Worm (Caenorhabditis elegans) whole organism, mixed stage, embryonic: ENCODE measurements around the gene nhr-27.

Experiments used
- M03D4.4 ChIP-seq: sonication (generic microtip); optimal IDR thresholded peaks from 2 replicates; lab custom pipeline; 2017; ENCODE audit warnings: mild to moderate bottlenecking, missing genetic modification characterization, missing compliant biosample characterization
- bed-3 ChIP-seq: fragments of 200-800 bp; sonication (Bioruptor generic); optimal IDR thresholded peaks from 3 replicates; lab custom pipeline; 2018; ENCODE audit warnings: mild to moderate bottlenecking, missing genetic modification characterization, moderate library complexity, missing compliant biosample characterization
- blmp-1 ChIP-seq: fragments of 150-350 bp; optimal IDR thresholded peaks from 2 replicates; lab custom pipeline; 2014; ENCODE audit warnings: missing biosample characterization, missing genetic modification characterization
- ceh-39 ChIP-seq: fragments of 150-350 bp; optimal IDR thresholded peaks from 2 replicates; lab custom pipeline; 2014; ENCODE audit warnings: missing biosample characterization, missing genetic modification characterization
- ceh-83 ChIP-seq: fragments of 200-800 bp; sonication (Bioruptor generic); optimal IDR thresholded peaks from 2 replicates; lab custom pipeline; 2018; ENCODE audit warnings: mild to moderate bottlenecking, missing genetic modification characterization, missing compliant biosample characterization
- ces-1 ChIP-seq: fragments of 150-350 bp; optimal IDR thresholded peaks from 2 replicates; lab custom pipeline; 2014; ENCODE audit warnings: missing biosample characterization, missing genetic modification reagents, missing genetic modification characterization
- cnd-1 ChIP-seq: fragments of 200-800 bp; sonication (Bioruptor generic); optimal IDR thresholded peaks from 2 replicates; lab custom pipeline; 2018; ENCODE audit warnings: mild to moderate bottlenecking, missing genetic modification characterization, missing compliant biosample characterization
- drap-1 ChIP-seq: fragments of 200-800 bp; sonication (Bioruptor generic); optimal IDR thresholded peaks from 3 replicates; lab custom pipeline; 2018; ENCODE audit warnings: mild to moderate bottlenecking, missing genetic modification characterization, missing compliant biosample characterization
- elt-1 ChIP-seq: sonication (generic microtip); optimal IDR thresholded peaks from 2 replicates; lab custom pipeline; 2017; ENCODE audit warnings: missing genetic modification characterization, mild to moderate bottlenecking, missing compliant biosample characterization, antibody characterized with exemption, moderate library complexity, borderline replicate concordance; ENCODE audit not compliant: insufficient read depth
- elt-3 ChIP-seq: fragments of 150-350 bp; optimal IDR thresholded peaks from 2 replicates; lab custom pipeline; 2014; ENCODE audit warnings: missing biosample characterization, missing genetic modification characterization
- flh-1 ChIP-seq: fragments of 200-800 bp; sonication (Bioruptor generic); optimal IDR thresholded peaks from 2 replicates; lab custom pipeline; 2018; ENCODE audit warnings: mild to moderate bottlenecking, missing genetic modification characterization, moderate library complexity, missing compliant biosample characterization
- ham-2 ChIP-seq: fragments of 200-800 bp; sonication (Bioruptor generic); optimal IDR thresholded peaks from 2 replicates; lab custom pipeline; 2018; ENCODE audit warnings: mild to moderate bottlenecking, missing genetic modification characterization, missing compliant biosample characterization
- lin-13 ChIP-seq: fragments of 150-350 bp; optimal IDR thresholded peaks from 2 replicates; lab custom pipeline; 2014; ENCODE audit warnings: missing biosample characterization, missing genetic modification characterization
- lin-32 ChIP-seq: fragments of 200-800 bp; sonication (Bioruptor generic); optimal IDR thresholded peaks from 2 replicates; lab custom pipeline; 2018; ENCODE audit warnings: mild to moderate bottlenecking, missing genetic modification characterization, missing compliant biosample characterization
- lsy-2 ChIP-seq: fragments of 150-350 bp; optimal IDR thresholded peaks from 2 replicates; lab custom pipeline; 2014; ENCODE audit warnings: missing biosample characterization, missing genetic modification characterization
- mab-5 ChIP-seq: fragments of 150-350 bp; optimal IDR thresholded peaks from 2 replicates; lab custom pipeline; 2014; ENCODE audit warnings: missing biosample characterization, missing genetic modification characterization
- mep-1 ChIP-seq: fragments of 150-350 bp; optimal IDR thresholded peaks from 2 replicates; lab custom pipeline; 2017; ENCODE audit warnings: missing biosample characterization, missing genetic modification reagents, missing genetic modification characterization, inconsistent platforms
- mls-2 ChIP-seq: sonication (generic microtip); optimal IDR thresholded peaks from 2 replicates; lab custom pipeline; 2016; ENCODE audit warnings: mild to moderate bottlenecking, missing genetic modification characterization, moderate library complexity, missing compliant biosample characterization
- nhr-12 ChIP-seq: fragments of 150-350 bp; optimal IDR thresholded peaks from 2 replicates; lab custom pipeline; 2014; ENCODE audit warnings: missing biosample characterization, missing genetic modification characterization
- nhr-2 ChIP-seq: fragments of 150-350 bp; optimal IDR thresholded peaks from 2 replicates; lab custom pipeline; 2014; ENCODE audit warnings: missing biosample characterization, missing genetic modification characterization
- nhr-237 ChIP-seq: fragments of 150-350 bp; optimal IDR thresholded peaks from 2 replicates; lab custom pipeline; 2014; ENCODE audit warnings: missing biosample characterization, missing genetic modification characterization
- nhr-28 ChIP-seq: fragments of 150-350 bp; optimal IDR thresholded peaks from 2 replicates; lab custom pipeline; 2014; ENCODE audit warnings: missing biosample characterization, missing genetic modification characterization
- nhr-76 ChIP-seq: sonication (generic microtip); optimal IDR thresholded peaks from 2 replicates; lab custom pipeline; 2017; ENCODE audit warnings: missing biosample characterization, missing genetic modification characterization
- pha-4 ChIP-seq: fragments of 150-350 bp; optimal IDR thresholded peaks from 2 replicates; lab custom pipeline; 2018; ENCODE audit warnings: missing biosample characterization, missing genetic modification reagents, missing genetic modification characterization
- sem-2 ChIP-seq: fragments of 200-800 bp; sonication (Bioruptor generic); optimal IDR thresholded peaks from 2 replicates; lab custom pipeline; 2018; ENCODE audit warnings: mild to moderate bottlenecking, missing genetic modification characterization, missing compliant biosample characterization
- snpc-4 ChIP-seq: fragments of 150-350 bp; optimal IDR thresholded peaks from 2 replicates; lab custom pipeline; 2014; ENCODE audit warnings: missing biosample characterization, missing genetic modification characterization
- sptf-1 ChIP-seq: sonication (generic microtip); optimal IDR thresholded peaks from 2 replicates; lab custom pipeline; 2017; ENCODE audit warnings: mild to moderate bottlenecking, missing genetic modification characterization, moderate library complexity, missing compliant biosample characterization
- tbx-8 ChIP-seq: fragments of 200-800 bp; sonication (Bioruptor generic); optimal IDR thresholded peaks from 2 replicates; lab custom pipeline; 2018; ENCODE audit warnings: mild to moderate bottlenecking, missing genetic modification characterization, moderate library complexity, missing compliant biosample characterization
- unc-120 ChIP-seq: sonication (generic microtip); optimal IDR thresholded peaks from 2 replicates; lab custom pipeline; 2017; ENCODE audit warnings: missing genetic modification characterization, missing compliant biosample characterization; ENCODE audit not compliant: poor library complexity, severe bottlenecking
- unc-39 ChIP-seq: fragments of 150-350 bp; optimal IDR thresholded peaks from 2 replicates; lab custom pipeline; 2014; ENCODE audit warnings: missing biosample characterization, missing genetic modification characterization
- unc-62 ChIP-seq: fragments of 150-350 bp; optimal IDR thresholded peaks from 2 replicates; lab custom pipeline; 2014; ENCODE audit warnings: missing biosample characterization, missing genetic modification reagents, missing genetic modification characterization
- zip-8 ChIP-seq: fragments of 150-350 bp; optimal IDR thresholded peaks from 2 replicates; lab custom pipeline; 2014; ENCODE audit warnings: missing biosample characterization, missing genetic modification characterization
- ztf-11 ChIP-seq: fragments of 150-350 bp; optimal IDR thresholded peaks from 2 replicates; lab custom pipeline; 2014; ENCODE audit warnings: missing biosample characterization, missing genetic modification characterization

Gene nhr-27

DNA sequence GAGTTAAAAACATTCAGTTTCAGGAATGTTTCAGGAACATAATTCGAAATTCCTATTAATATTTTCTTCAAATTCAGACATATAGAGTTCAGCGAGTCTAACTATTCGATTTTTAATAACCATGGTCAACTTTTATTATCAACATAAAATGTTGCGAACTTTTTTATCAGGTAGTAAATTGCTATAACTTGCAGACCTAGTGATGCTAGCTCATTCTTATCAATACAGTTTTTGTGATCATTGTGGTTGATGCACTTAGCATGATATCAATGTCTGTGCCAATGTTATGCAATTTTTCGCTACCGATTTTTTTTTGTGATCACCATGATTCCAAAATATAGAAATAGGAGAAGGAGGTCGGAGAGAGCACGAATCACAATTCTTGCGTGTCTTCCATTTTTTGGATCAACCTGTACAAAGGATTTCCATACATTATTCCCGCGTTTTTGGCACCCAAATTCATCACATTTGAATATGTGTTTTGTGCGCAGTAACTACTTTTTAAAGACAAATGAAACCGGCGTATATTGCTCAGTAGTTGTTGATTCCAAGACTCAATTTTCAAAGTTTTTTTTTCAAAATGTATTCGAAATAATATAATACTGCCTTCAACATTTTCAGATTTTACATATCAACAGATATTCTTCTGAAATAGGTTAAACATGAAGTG, 76.8 kb downstream of the nhr-27 start, which contains the start of gene pgp-12:
Gene pgp-12 (plus strand): TSS at position 620 of the 670 bp plus-strand sequence.
- TF ChIP-seq zip-8 (tag; lab: Kevin White, UChicago), result no peak
- TF ChIP-seq mls-2, result no peak
- TF ChIP-seq ceh-83, result no peak
- no peak for TF ChIP-seq mab-5 (tag; lab: Kevin White, UChicago)
- no peak for TF ChIP-seq mep-1

DNA sequence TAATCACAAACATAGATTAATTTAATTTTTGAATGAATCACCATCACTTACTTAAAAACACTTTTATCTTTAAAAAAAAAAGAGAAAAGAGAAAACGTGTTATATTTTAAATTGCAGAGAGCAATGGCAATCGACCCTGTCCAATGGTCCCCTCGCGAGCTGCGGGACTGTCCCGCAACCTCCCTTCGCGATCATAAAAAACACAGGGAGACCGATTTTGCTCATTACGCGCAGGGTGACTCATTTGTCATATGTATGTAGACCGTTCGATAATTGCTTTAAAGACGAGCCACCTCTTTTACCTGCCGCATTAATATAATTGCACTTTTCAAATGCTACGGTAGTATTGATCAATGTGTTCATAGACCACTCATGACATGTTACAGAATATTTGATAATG, 78.0 kb downstream of the nhr-27 start:
- no peak for TF ChIP-seq flh-1 (GFP tag; lab: Kevin White, UChicago)
- TF ChIP-seq ceh-83, result no peak
- TF ChIP-seq pha-4, result no peak
- no peak for TF ChIP-seq nhr-28 (tag; lab: Kevin White, UChicago)
- no peak for TF ChIP-seq mls-2
- TF ChIP-seq nhr-237 (tag; lab: Kevin White, UChicago), result no peak
- TF ChIP-seq elt-1, result no peak
- no peak for TF ChIP-seq nhr-2 (tag; lab: Kevin White, UChicago)
- TF ChIP-seq lsy-2 (tag; lab: Kevin White, UChicago), result no peak
- TF ChIP-seq snpc-4, result no peak
- TF ChIP-seq lin-13, result no peak
- no peak for TF ChIP-seq lin-32 (GFP tag; lab: Kevin White, UChicago)
- TF ChIP-seq cnd-1, result no peak
- TF ChIP-seq elt-3 (tag; lab: Kevin White, UChicago), result no peak
- no peak for TF ChIP-seq ham-2 (GFP tag; lab: Kevin White, UChicago)
- TF ChIP-seq sem-2 (GFP tag; lab: Kevin White, UChicago), result no peak
- TF ChIP-seq nhr-76, result no peak
- TF ChIP-seq blmp-1, result no peak

DNA sequence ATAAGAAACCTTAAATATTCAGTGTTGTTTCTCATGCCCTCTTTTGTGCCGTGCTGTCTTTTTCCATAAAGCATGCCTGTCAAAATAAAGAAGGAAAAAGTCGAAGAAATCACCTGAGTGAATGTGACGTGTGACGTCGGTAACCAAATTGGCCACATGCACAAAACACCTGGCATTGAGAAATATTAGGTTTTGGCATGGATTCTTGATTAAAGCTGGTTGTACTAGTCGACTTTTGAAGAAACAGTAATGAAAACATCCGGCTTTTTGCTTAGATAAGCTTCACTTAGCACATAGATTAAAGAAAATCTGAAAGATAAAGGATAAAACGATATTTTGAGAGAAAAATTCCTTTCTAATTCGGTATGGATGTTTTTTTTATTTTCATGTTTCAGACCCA, 82.0 kb downstream of the nhr-27 start:
- no peak for TF ChIP-seq mab-5 (tag; lab: Kevin White, UChicago)

DNA sequence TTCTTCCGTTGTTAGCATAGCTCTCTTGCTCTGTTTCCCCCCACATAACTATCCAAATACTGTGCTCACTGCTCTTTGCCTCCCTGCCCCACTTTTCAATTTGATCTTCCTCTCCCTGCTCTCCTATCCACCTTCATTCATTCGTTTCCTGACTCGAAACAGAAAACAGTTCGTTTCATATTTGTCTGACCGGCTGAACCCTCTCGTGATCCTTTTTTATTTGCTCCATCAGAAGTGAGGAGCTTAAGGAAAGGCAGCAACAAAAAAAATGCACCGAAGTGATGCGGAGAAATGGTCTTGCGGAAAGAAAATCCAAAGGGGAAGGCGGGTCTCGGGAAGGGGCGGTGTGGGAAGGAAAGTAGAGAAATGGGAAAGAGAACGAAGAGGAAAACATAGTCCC, 86.7 kb downstream of the nhr-27 start:
- TF ChIP-seq ceh-39 (tag; lab: Kevin White, UChicago) (no peak), M03D4.4 (tag; lab: Kevin White, UChicago) (no peak), flh-1 (GFP tag; lab: Kevin White, UChicago) (no peak), sptf-1 (tag; lab: Kevin White, UChicago) (no peak), tbx-8 (GFP tag; lab: Kevin White, UChicago) (no peak), unc-39 (tag; lab: Kevin White, UChicago) (no peak), ztf-11 (tag; lab: Kevin White, UChicago) (no peak)

DNA sequence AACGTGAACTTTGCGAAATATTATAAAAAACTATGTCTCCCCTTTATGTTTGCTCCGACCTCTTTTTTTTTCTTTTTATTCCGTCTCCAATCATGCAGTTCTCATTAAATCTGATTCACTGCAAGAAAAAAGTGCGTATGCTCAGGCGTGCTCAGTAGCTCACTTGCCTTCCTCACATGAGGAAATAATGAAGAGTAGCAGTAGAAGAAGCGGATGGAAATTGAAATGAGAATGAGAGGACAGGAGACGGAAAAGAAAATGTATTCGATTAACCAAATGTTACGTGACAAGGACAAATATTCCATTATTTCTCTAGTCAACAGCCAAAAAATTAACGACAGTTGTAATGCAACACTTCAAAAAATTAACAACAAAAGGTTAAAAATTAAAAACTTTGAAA, 95.1 kb downstream of the nhr-27 start:
- TF ChIP-seq nhr-28 (tag; lab: Kevin White, UChicago), result no peak
- no peak for TF ChIP-seq nhr-12 (tag; lab: Kevin White, UChicago)
- TF ChIP-seq ces-1 (GFP tag; lab: Kevin White, UChicago), result peak; percentile 54
- no peak for TF ChIP-seq unc-120
- no peak for TF ChIP-seq elt-3 (tag; lab: Kevin White, UChicago)

DNA sequence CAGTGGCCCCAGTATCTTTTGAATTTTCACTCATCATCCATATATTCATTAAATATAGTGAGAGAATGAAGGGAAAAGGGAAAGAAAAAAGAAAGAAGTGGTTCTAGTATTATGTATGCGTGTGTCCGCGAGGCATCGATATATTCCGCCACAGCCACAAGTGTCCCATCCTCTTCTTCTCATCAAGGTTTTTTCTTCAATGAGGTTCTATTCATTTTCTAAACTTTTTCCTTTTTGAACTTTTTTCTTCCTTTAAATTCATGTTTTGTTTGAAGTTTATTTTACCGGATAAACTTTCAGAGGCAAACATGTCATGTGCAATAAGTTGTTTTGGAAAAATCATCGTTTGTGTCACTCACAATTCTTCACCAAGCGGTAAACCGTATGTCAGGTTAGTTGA, 95.8 kb downstream of the nhr-27 start, which contains the start of gene rgs-2:
Gene rgs-2 (plus strand): TSS at position 301 of the 400 bp plus-strand sequence.
- TF ChIP-seq M03D4.4 (tag; lab: Kevin White, UChicago) (no peak), zip-8 (tag; lab: Kevin White, UChicago) (no peak), snpc-4 (no peak), drap-1 (GFP tag; lab: Kevin White, UChicago) (no peak), nhr-12 (tag; lab: Kevin White, UChicago) (no peak), lsy-2 (tag; lab: Kevin White, UChicago) (no peak), unc-62 (GFP tag; lab: Kevin White, UChicago) (no peak), nhr-76 (no peak), ces-1 (GFP tag; lab: Kevin White, UChicago) (no peak), mls-2 (no peak), nhr-28 (tag; lab: Kevin White, UChicago) (no peak), blmp-1 (no peak), ceh-39 (tag; lab: Kevin White, UChicago) (no peak), bed-3 (GFP tag; lab: Kevin White, UChicago) (no peak)
